Worm (Caenorhabditis elegans): ENCODE data around the gene col-83.

Gene col-83

DNA sequence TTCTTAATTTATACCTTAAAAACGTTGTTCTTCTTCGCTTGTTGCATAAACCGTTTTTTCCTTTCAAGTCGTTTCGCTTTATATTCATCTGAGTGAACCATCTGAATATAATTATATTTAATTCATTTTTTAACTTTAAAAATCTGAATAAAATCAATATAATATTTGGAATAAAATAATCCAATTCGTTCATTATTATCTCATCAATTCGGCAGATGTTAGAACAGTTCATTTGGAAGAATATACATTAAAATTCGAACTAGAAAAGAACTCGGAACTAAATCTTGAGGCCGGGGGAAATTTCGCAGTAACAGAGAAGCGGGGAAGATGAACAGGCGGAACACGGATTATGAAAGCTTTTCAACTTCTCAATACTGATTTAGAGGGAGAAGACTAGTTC lies 3.2 kb upstream of the col-83 start, which contains the start of gene F33A8.4:
Gene F33A8.4 (minus strand): TSS at position 101 of the 400 bp plus-strand sequence.
- no peak for TF ChIP-seq unc-62 (GFP tag; optimal IDR thresholded peaks at IDR 0.05)
- no peak for TF ChIP-seq elt-2 (tag; optimal IDR thresholded peaks at IDR 0.05)
- no peak for TF ChIP-seq ceh-9 (tag; optimal IDR thresholded peaks at IDR 0.05)
- TF ChIP-seq nhr-67 (tag; optimal IDR thresholded peaks at IDR 0.05), result no peak
- no peak for TF ChIP-seq egl-27 (tag; optimal IDR thresholded peaks at IDR 0.05)
- TF ChIP-seq aly-2 (tag; optimal IDR thresholded peaks at IDR 0.05), result no peak
- no peak for TF ChIP-seq nhr-77 (tag; optimal IDR thresholded peaks at IDR 0.05)
- TF ChIP-seq mdl-1 (tag; optimal IDR thresholded peaks at IDR 0.05), result no peak
- no peak for TF ChIP-seq pha-4 (tag; optimal IDR thresholded peaks at IDR 0.05)
- no peak for TF ChIP-seq fkh-2 (tag; optimal IDR thresholded peaks at IDR 0.05)
- TF ChIP-seq ceh-82 (tag; optimal IDR thresholded peaks at IDR 0.05), result no peak
- no peak for TF ChIP-seq elt-1 (tag; optimal IDR thresholded peaks at IDR 0.05)
- no peak for TF ChIP-seq jun-1 (tag; optimal IDR thresholded peaks at IDR 0.05)
- TF ChIP-seq ama-1 (optimal IDR thresholded peaks at IDR 0.05), result no peak
- no peak for TF ChIP-seq skn-1 (tag; optimal IDR thresholded peaks at IDR 0.05)
- no peak for TF ChIP-seq ZK546.5 (tag; optimal IDR thresholded peaks at IDR 0.05)
- no peak for TF ChIP-seq R02D3.7 (tag; optimal IDR thresholded peaks at IDR 0.05)
- no peak for TF ChIP-seq unc-39 (tag; optimal IDR thresholded peaks at IDR 0.05)

DNA sequence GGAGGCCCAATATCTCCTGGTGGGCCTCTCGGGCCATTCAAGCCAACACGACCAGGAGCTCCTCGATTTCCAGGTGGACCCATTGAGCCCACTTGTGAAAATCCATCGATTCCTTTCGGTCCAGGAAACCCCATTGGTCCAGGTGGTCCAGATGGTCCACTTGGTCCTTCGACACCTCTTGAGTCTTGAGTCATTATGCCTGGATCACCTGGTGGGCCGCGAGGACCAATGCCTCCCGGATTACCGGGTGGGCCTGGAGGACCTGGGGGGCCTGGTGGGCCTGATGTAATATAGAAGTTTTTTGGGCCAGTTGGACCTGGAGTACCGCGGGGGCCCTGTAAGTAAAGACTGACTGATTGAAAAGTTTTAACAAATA lies 1.6 kb downstream of the col-83 start:
- no peak for TF ChIP-seq ztf-4 (tag; optimal IDR thresholded peaks at IDR 0.05)
- no peak for TF ChIP-seq pha-4 (tag; optimal IDR thresholded peaks at IDR 0.05)
- TF ChIP-seq ceh-9 (tag; optimal IDR thresholded peaks at IDR 0.05), result no peak
- TF ChIP-seq lin-39 (tag; optimal IDR thresholded peaks at IDR 0.05), result no peak
- no peak for TF ChIP-seq nhr-25 (tag; optimal IDR thresholded peaks at IDR 0.05)
- no peak for TF ChIP-seq egl-5 (tag; optimal IDR thresholded peaks at IDR 0.05)
- no peak for TF ChIP-seq skn-1 (tag; optimal IDR thresholded peaks at IDR 0.05)
- no peak for TF ChIP-seq nfya-1 (tag; optimal IDR thresholded peaks at IDR 0.05; ENCODE audit: insufficient read depth)
- TF ChIP-seq unc-62 (GFP tag; optimal IDR thresholded peaks at IDR 0.05), result no peak
- TF ChIP-seq lin-15B (tag; optimal IDR thresholded peaks at IDR 0.05), result no peak
- no peak for TF ChIP-seq egl-27 (tag; optimal IDR thresholded peaks at IDR 0.05)
- TF ChIP-seq lsy-12 (tag; optimal IDR thresholded peaks at IDR 0.05), result no peak
- TF ChIP-seq mml-1 (tag; optimal IDR thresholded peaks at IDR 0.05), result no peak

- TF ChIP-seq nhr-11 (tag; optimal IDR thresholded peaks at IDR 0.05) (no peak), nhr-12 (tag; optimal IDR thresholded peaks at IDR 0.05) (no peak), elt-2 (tag; optimal IDR thresholded peaks at IDR 0.05) (no peak), ceh-9 (tag; optimal IDR thresholded peaks at IDR 0.05) (no peak), skn-1 (tag; optimal IDR thresholded peaks at IDR 0.05) (no peak), ztf-11 (tag; optimal IDR thresholded peaks at IDR 0.05) (no peak), lin-39 (tag; optimal IDR thresholded peaks at IDR 0.05) (no peak), elt-1 (tag; optimal IDR thresholded peaks at IDR 0.05) (peak; percentile 86)
These were observed 2.1 kb downstream of the col-83 start for ce11 chrII:11043546-11044192.

DNA sequence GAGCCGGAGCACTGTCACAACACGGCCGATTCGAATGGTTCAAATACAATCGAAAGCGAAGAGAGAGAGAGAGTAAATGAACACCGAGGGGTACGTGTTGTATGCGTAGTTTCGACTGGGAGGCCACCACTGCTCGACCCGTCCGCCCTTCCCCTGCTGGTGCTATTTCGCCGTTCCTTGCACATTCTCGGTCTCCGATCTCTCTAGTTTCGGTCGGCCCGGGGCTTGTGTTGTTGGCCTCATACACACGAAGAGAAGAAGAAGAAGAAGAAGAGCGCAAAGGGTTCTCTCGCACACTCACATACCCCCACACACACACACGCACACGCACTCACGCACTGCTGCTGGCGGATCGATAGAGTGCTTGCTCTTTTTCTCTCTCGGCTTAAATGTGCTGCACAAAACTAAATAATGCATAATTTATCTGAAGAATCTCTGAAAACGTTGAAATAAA lies 2.9 kb downstream of the col-83 start:
- TF ChIP-seq fos-1 (tag; optimal IDR thresholded peaks at IDR 0.05), result no peak
- TF ChIP-seq lsy-12 (tag; optimal IDR thresholded peaks at IDR 0.05), result peak; percentile 31
- TF ChIP-seq jun-1 (tag; optimal IDR thresholded peaks at IDR 0.05), result peak; percentile 42
- no peak for TF ChIP-seq R02D3.7 (tag; optimal IDR thresholded peaks at IDR 0.05)
- no peak for TF ChIP-seq aly-2 (tag; optimal IDR thresholded peaks at IDR 0.05)
- TF ChIP-seq ztf-11 (tag; optimal IDR thresholded peaks at IDR 0.05), result peak; percentile 18
- no peak for TF ChIP-seq nhr-11 (tag; optimal IDR thresholded peaks at IDR 0.05)
- no peak for TF ChIP-seq eor-1 (tag; optimal IDR thresholded peaks at IDR 0.05)
- TF ChIP-seq mdl-1 (tag; optimal IDR thresholded peaks at IDR 0.05), result no peak
- no peak for TF ChIP-seq nhr-77 (tag; optimal IDR thresholded peaks at IDR 0.05)
- TF ChIP-seq ceh-28 (tag; optimal IDR thresholded peaks at IDR 0.05), result peak; percentile 78
- TF ChIP-seq fkh-10 (GFP tag; optimal IDR thresholded peaks at IDR 0.05), result peak; percentile 45
- peak; percentile 24 for TF ChIP-seq nhr-25 (tag; optimal IDR thresholded peaks at IDR 0.05)
- TF ChIP-seq nhr-23 (tag; optimal IDR thresholded peaks at IDR 0.05), result no peak
- peak; percentile 23 for TF ChIP-seq tbx-2 (tag; optimal IDR thresholded peaks at IDR 0.05)
- TF ChIP-seq ceh-82 (tag; optimal IDR thresholded peaks at IDR 0.05), result no peak
- TF ChIP-seq egl-27 (tag; optimal IDR thresholded peaks at IDR 0.05), result peak; percentile 52
- no peak for TF ChIP-seq daf-12 (tag; optimal IDR thresholded peaks at IDR 0.05)
- peak; percentile 94 for TF ChIP-seq hmg-11 (tag; optimal IDR thresholded peaks at IDR 0.05)
- TF ChIP-seq ztf-4 (tag; optimal IDR thresholded peaks at IDR 0.05), result no peak
- TF ChIP-seq lin-15B (tag; optimal IDR thresholded peaks at IDR 0.05), result peak; percentile 67
- peak; percentile 64 for TF ChIP-seq pha-4 (tag; optimal IDR thresholded peaks at IDR 0.05)
- no peak for TF ChIP-seq nhr-67 (tag; optimal IDR thresholded peaks at IDR 0.05)
- TF ChIP-seq ceh-16 (tag; optimal IDR thresholded peaks at IDR 0.05), result no peak
- no peak for TF ChIP-seq nhr-237 (tag; optimal IDR thresholded peaks at IDR 0.05)
- peak; percentile 46 for TF ChIP-seq skn-1 (tag; optimal IDR thresholded peaks at IDR 0.05)
- no peak for TF ChIP-seq zag-1 (tag; optimal IDR thresholded peaks at IDR 0.05)
- no peak for TF ChIP-seq elt-1 (tag; optimal IDR thresholded peaks at IDR 0.05)
- no peak for TF ChIP-seq mml-1 (tag; optimal IDR thresholded peaks at IDR 0.05)
- no peak for TF ChIP-seq nhr-28 (tag; optimal IDR thresholded peaks at IDR 0.05)
- TF ChIP-seq elt-2 (tag; optimal IDR thresholded peaks at IDR 0.05), result peak; percentile 89
- no peak for TF ChIP-seq ceh-9 (tag; optimal IDR thresholded peaks at IDR 0.05)
- TF ChIP-seq nhr-43 (tag; optimal IDR thresholded peaks at IDR 0.05; ENCODE audit: poor library complexity, severe bottlenecking), result no peak
- no peak for TF ChIP-seq fkh-2 (tag; optimal IDR thresholded peaks at IDR 0.05)
- TF ChIP-seq elt-3 (tag; optimal IDR thresholded peaks at IDR 0.05), result no peak
- TF ChIP-seq unc-39 (tag; optimal IDR thresholded peaks at IDR 0.05), result no peak
- peak; percentile 86 for TF ChIP-seq lin-39 (tag; optimal IDR thresholded peaks at IDR 0.05)

All from whole organism, L3 larva.